Fruit fly (Drosophila melanogaster) whole organism, embryonic: ENCODE measurements around the gene LpR2.

ENCODE experiments used
- Ada2b ChIP-seq: fragments of 200-800 bp; sonication (Bioruptor generic); IDR thresholded peaks from 2 replicates; pipeline ENCODE4 v1.3.6; 2022; ENCODE audit warnings: missing biosample characterization, missing genetic modification characterization
- Atf-2 ChIP-seq: fragments of 200-800 bp; sonication (Bioruptor generic); optimal IDR thresholded peaks from 2 replicates; lab custom pipeline; 2016; ENCODE audit warnings: missing biosample characterization, missing genetic modification characterization
- Atf3 ChIP-seq: fragments of 200-800 bp; sonication (Bioruptor generic); optimal IDR thresholded peaks from 3 replicates; lab custom pipeline; 2016; ENCODE audit warnings: missing biosample characterization, missing genetic modification characterization
- BEAF-32 ChIP-seq: fragments of 200-800 bp; sonication (Bioruptor generic); optimal IDR thresholded peaks from 3 replicates; lab custom pipeline; 2017; ENCODE audit warnings: missing biosample characterization, missing genetic modification characterization, mild to moderate bottlenecking, moderate library complexity, missing genetic modification reagents
- CG10147 ChIP-seq: fragments of 200-800 bp; sonication (Bioruptor generic); optimal IDR thresholded peaks from 2 replicates; lab custom pipeline; 2019; ENCODE audit warnings: missing biosample characterization, mild to moderate bottlenecking, missing genetic modification characterization, moderate library complexity
- CG10274 ChIP-seq: fragments of 200-800 bp; sonication (Bioruptor generic); optimal IDR thresholded peaks from 3 replicates; lab custom pipeline; 2017; ENCODE audit warnings: missing biosample characterization, mild to moderate bottlenecking, missing genetic modification characterization
- CG10366 ChIP-seq: fragments of 200-800 bp; sonication (Bioruptor generic); IDR thresholded peaks from 2 replicates; pipeline ENCODE4 v1.3.6; 2022; ENCODE audit warnings: missing biosample characterization, missing genetic modification characterization
- CG11696 ChIP-seq: fragments of 200-800 bp; sonication (Bioruptor generic); IDR thresholded peaks from 2 replicates; pipeline ENCODE4 v1.3.6; 2022; ENCODE audit warnings: missing biosample characterization, missing genetic modification characterization
- CG12219 ChIP-seq: fragments of 200-800 bp; sonication (Bioruptor generic); optimal IDR thresholded peaks from 3 replicates; lab custom pipeline; 2018; ENCODE audit warnings: missing biosample characterization, mild to moderate bottlenecking, missing genetic modification characterization
- CG12391 ChIP-seq: fragments of 200-800 bp; sonication (Bioruptor generic); optimal IDR thresholded peaks from 3 replicates; lab custom pipeline; 2018; ENCODE audit warnings: missing biosample characterization, mild to moderate bottlenecking, missing genetic modification characterization, moderate library complexity
- CG17328 ChIP-seq: fragments of 200-800 bp; sonication (Bioruptor generic); IDR thresholded peaks from 2 replicates; pipeline ENCODE4 v1.3.6; 2022; ENCODE audit warnings: missing biosample characterization, missing genetic modification characterization
- CG17802 ChIP-seq: fragments of 200-800 bp; sonication (Bioruptor generic); optimal IDR thresholded peaks from 2 replicates; lab custom pipeline; 2018; ENCODE audit warnings: missing biosample characterization, mild to moderate bottlenecking, missing genetic modification characterization, moderate library complexity
- CG3163 ChIP-seq: fragments of 200-800 bp; sonication (Bioruptor generic); optimal IDR thresholded peaks from 3 replicates; lab custom pipeline; 2016; ENCODE audit warnings: missing biosample characterization, missing genetic modification characterization
- CG4617 ChIP-seq: fragments of 200-800 bp; sonication (Bioruptor generic); optimal IDR thresholded peaks from 3 replicates; lab custom pipeline; 2016; ENCODE audit warnings: missing biosample characterization, missing genetic modification characterization, borderline replicate concordance
- CG5180 ChIP-seq: fragments of 200-800 bp; sonication (Bioruptor generic); optimal IDR thresholded peaks from 3 replicates; lab custom pipeline; 2017; ENCODE audit warnings: missing biosample characterization, missing genetic modification characterization, mild to moderate bottlenecking, moderate library complexity, missing genetic modification reagents
- CG6813 ChIP-seq: fragments of 200-800 bp; sonication (Bioruptor generic); optimal IDR thresholded peaks from 2 replicates; lab custom pipeline; 2017; ENCODE audit warnings: missing biosample characterization, missing genetic modification characterization, mild to moderate bottlenecking, moderate library complexity, missing genetic modification reagents
- CG7357 ChIP-seq: fragments of 200-800 bp; sonication (Bioruptor generic); IDR thresholded peaks from 3 replicates; pipeline ENCODE4 v1.3.6; 2022; ENCODE audit warnings: missing biosample characterization, missing genetic modification characterization
- CG7839 ChIP-seq: fragments of 200-800 bp; sonication (Bioruptor generic); optimal IDR thresholded peaks from 3 replicates; lab custom pipeline; 2018; ENCODE audit warnings: missing biosample characterization, mild to moderate bottlenecking, missing genetic modification characterization, moderate library complexity
- CG7987 ChIP-seq: fragments of 200-800 bp; sonication (Bioruptor generic); optimal IDR thresholded peaks from 2 replicates; lab custom pipeline; 2018; ENCODE audit warnings: missing biosample characterization, mild to moderate bottlenecking, missing genetic modification characterization, moderate library complexity
- CG8359 ChIP-seq: fragments of 200-800 bp; sonication (Bioruptor generic); optimal IDR thresholded peaks from 2 replicates; lab custom pipeline; 2017; ENCODE audit warnings: missing biosample characterization, mild to moderate bottlenecking, missing genetic modification characterization, borderline replicate concordance
- CG9437 ChIP-seq: fragments of 200-800 bp; sonication (Bioruptor generic); optimal IDR thresholded peaks from 2 replicates; lab custom pipeline; 2018; ENCODE audit warnings: missing biosample characterization, mild to moderate bottlenecking, missing genetic modification characterization
- CG9727 ChIP-seq: fragments of 200-800 bp; sonication (Bioruptor generic); optimal IDR thresholded peaks from 3 replicates; lab custom pipeline; 2017; ENCODE audit warnings: missing biosample characterization, mild to moderate bottlenecking, missing genetic modification characterization
- CG9817 ChIP-seq: fragments of 200-800 bp; sonication (Bioruptor generic); optimal IDR thresholded peaks from 2 replicates; lab custom pipeline; 2018; ENCODE audit warnings: missing biosample characterization, mild to moderate bottlenecking, missing genetic modification characterization, moderate library complexity
- Fer2 ChIP-seq: fragments of 200-800 bp; sonication (Bioruptor generic); optimal IDR thresholded peaks from 2 replicates; lab custom pipeline; 2018; ENCODE audit warnings: missing biosample characterization, mild to moderate bottlenecking, missing genetic modification characterization, moderate library complexity
- GATAe ChIP-seq: fragments of 200-800 bp; sonication (Bioruptor generic); conservative IDR thresholded peaks from 2 replicates; pipeline ENCODE4 v1.3.6; 2022; ENCODE audit warnings: missing biosample characterization, missing genetic modification characterization
- HLH4C ChIP-seq: fragments of 200-800 bp; sonication (Bioruptor generic); IDR thresholded peaks from 3 replicates; pipeline ENCODE4 v1.3.6; 2022; ENCODE audit warnings: missing biosample characterization, missing genetic modification characterization; ENCODE audit not compliant: partially characterized antibody
- HmgD ChIP-seq: fragments of 200-800 bp; sonication (Bioruptor generic); optimal IDR thresholded peaks from 3 replicates; lab custom pipeline; 2016; ENCODE audit warnings: missing biosample characterization, missing genetic modification characterization
- MESR4 ChIP-seq: fragments of 200-800 bp; sonication (Bioruptor generic); optimal IDR thresholded peaks from 2 replicates; lab custom pipeline; 2018; ENCODE audit warnings: missing biosample characterization, mild to moderate bottlenecking, missing genetic modification characterization, moderate library complexity
- Meics ChIP-seq: fragments of 200-800 bp; sonication (Bioruptor generic); optimal IDR thresholded peaks from 2 replicates; lab custom pipeline; 2017; ENCODE audit warnings: missing biosample characterization, mild to moderate bottlenecking, missing genetic modification characterization
- Ssrp ChIP-seq: fragments of 200-800 bp; sonication (Bioruptor generic); optimal IDR thresholded peaks from 2 replicates; lab custom pipeline; 2018; ENCODE audit warnings: missing biosample characterization, mild to moderate bottlenecking, missing genetic modification characterization, moderate library complexity
- Taf1 ChIP-seq: fragments of 200-800 bp; sonication (Bioruptor generic); IDR thresholded peaks from 2 replicates; pipeline ENCODE4 v1.3.6; 2022; ENCODE audit warnings: missing biosample characterization, missing genetic modification characterization
- Xrp1 ChIP-seq: fragments of 200-800 bp; sonication (Bioruptor generic); IDR thresholded peaks from 2 replicates; pipeline ENCODE4 v1.3.6; 2022; ENCODE audit warnings: missing biosample characterization, missing genetic modification characterization
- aop ChIP-seq: fragments of 200-800 bp; sonication (Bioruptor generic); IDR thresholded peaks from 2 replicates; pipeline ENCODE4 v1.3.6; 2022; ENCODE audit warnings: missing biosample characterization, missing genetic modification characterization
- cwo ChIP-seq: fragments of 200-800 bp; sonication (Bioruptor generic); optimal IDR thresholded peaks from 3 replicates; lab custom pipeline; 2017; ENCODE audit warnings: missing biosample characterization, missing genetic modification characterization, mild to moderate bottlenecking, moderate library complexity, missing genetic modification reagents
- fd64A ChIP-seq: fragments of 200-800 bp; sonication (Bioruptor generic); optimal IDR thresholded peaks from 3 replicates; lab custom pipeline; 2018; ENCODE audit warnings: missing biosample characterization, mild to moderate bottlenecking, missing genetic modification characterization
- fru ChIP-seq: fragments of >200 bp; optimal IDR thresholded peaks from 2 replicates; lab custom pipeline; 2017
- gce ChIP-seq: fragments of 200-800 bp; sonication (Bioruptor generic); IDR thresholded peaks from 3 replicates; pipeline ENCODE4 v1.3.6; 2022; ENCODE audit warnings: missing biosample characterization, missing genetic modification characterization
- gcm ChIP-seq: fragments of 200-800 bp; sonication (Bioruptor generic); optimal IDR thresholded peaks from 2 replicates; lab custom pipeline; 2019; ENCODE audit warnings: missing biosample characterization, mild to moderate bottlenecking, missing genetic modification characterization, moderate library complexity
- gem ChIP-seq: fragments of 200-800 bp; sonication (Bioruptor generic); optimal IDR thresholded peaks from 2 replicates; lab custom pipeline; 2019; ENCODE audit warnings: missing biosample characterization, mild to moderate bottlenecking, missing genetic modification characterization, moderate library complexity
- gro ChIP-seq: fragments of 200-800 bp; sonication (Bioruptor generic); optimal IDR thresholded peaks from 2 replicates; lab custom pipeline; 2016; ENCODE audit warnings: missing biosample characterization, missing genetic modification characterization
- ken ChIP-seq: fragments of 200-800 bp; sonication (Bioruptor generic); IDR thresholded peaks from 3 replicates; pipeline ENCODE4 v1.3.6; 2022; ENCODE audit warnings: missing biosample characterization, missing genetic modification characterization
- oc ChIP-seq: fragments of 200-800 bp; sonication (Bioruptor generic); optimal IDR thresholded peaks from 2 replicates; lab custom pipeline; 2018; ENCODE audit warnings: missing biosample characterization, mild to moderate bottlenecking, missing genetic modification characterization, moderate library complexity
- pnt ChIP-seq: fragments of 200-800 bp; sonication (Bioruptor generic); optimal IDR thresholded peaks from 3 replicates; lab custom pipeline; 2016; ENCODE audit warnings: missing biosample characterization, missing genetic modification characterization
- ranshi ChIP-seq: fragments of 200-800 bp; sonication (Bioruptor generic); IDR thresholded peaks from 2 replicates; pipeline ENCODE4 v1.3.6; 2022; ENCODE audit warnings: missing biosample characterization, missing genetic modification characterization
- rib ChIP-seq: fragments of 200-800 bp; sonication (Bioruptor generic); IDR thresholded peaks from 2 replicates; pipeline ENCODE4 v1.3.6; 2022; ENCODE audit warnings: missing biosample characterization, missing genetic modification characterization
- tin ChIP-seq: fragments of 200-800 bp; sonication (Bioruptor generic); optimal IDR thresholded peaks from 3 replicates; lab custom pipeline; 2016; ENCODE audit warnings: missing biosample characterization, missing genetic modification characterization
- tna ChIP-seq: fragments of 200-800 bp; sonication (Bioruptor generic); IDR thresholded peaks from 2 replicates; pipeline ENCODE4 v1.3.6; 2022; ENCODE audit warnings: missing biosample characterization, missing genetic modification characterization; ENCODE audit not compliant: partially characterized antibody
- tup ChIP-seq: fragments of 200-800 bp; sonication (Bioruptor generic); optimal IDR thresholded peaks from 2 replicates; lab custom pipeline; 2016; ENCODE audit warnings: missing biosample characterization, mild to moderate bottlenecking, missing genetic modification characterization, moderate library complexity
- zf30C ChIP-seq: fragments of 200-800 bp; sonication (Bioruptor generic); optimal IDR thresholded peaks from 3 replicates; lab custom pipeline; 2018; ENCODE audit warnings: missing biosample characterization, mild to moderate bottlenecking, missing genetic modification characterization

The LpR2 gene

DNA sequence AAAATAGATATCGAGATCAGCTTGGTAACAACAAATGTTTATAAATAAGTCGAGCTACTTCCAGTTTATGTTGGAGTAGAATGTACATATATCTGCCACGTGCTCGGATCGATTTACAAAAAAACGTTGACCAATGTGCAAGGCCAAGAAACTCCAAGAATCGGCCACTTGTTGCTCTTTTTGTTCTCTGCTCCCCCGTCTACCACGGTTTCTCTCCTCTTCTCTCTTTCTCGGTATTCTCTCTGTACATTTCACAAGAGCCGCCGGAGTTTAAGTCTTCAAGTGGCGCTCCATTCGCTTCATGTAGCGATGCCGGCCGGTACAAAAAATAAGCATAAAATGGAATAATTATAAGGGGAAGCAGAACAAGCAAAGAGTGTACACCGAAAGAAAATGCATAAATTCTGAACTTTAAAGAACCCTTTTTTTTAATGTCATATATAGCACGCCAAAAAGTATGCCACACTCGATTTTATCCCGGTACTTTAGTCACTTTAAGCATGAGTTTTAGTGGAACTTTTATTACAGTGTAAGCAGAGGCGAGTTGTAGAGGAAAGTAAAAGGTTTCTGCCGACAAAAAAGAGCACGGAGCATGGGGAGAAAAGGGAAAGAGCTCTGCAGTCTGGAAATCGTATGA, 2.4 kb downstream of the LpR2 start (continued):
- peak; percentile 82 for TF ChIP-seq CG9437 (GFP tag; lab: Kevin White, UChicago)
- TF ChIP-seq pnt (GFP tag; lab: Kevin White, UChicago) = peak; percentile 97
- TF ChIP-seq CG10366 (GFP tag; lab: Robert Waterston, UW) = peak; percentile 89
- TF ChIP-seq rib = no peak
- TF ChIP-seq tin (GFP tag; lab: Kevin White, UChicago) = peak; percentile 95
- no peak for TF ChIP-seq gcm (GFP tag; lab: Kevin White, UChicago)
- TF ChIP-seq Atf-2 (GFP tag; lab: Kevin White, UChicago) = peak; percentile 88
- TF ChIP-seq ranshi (GFP tag; lab: Robert Waterston, UW) = peak; percentile 92
- peak; percentile 95 for TF ChIP-seq oc (tag; lab: Kevin White, UChicago)
- peak; percentile 97 for TF ChIP-seq ken
- no peak for TF ChIP-seq HLH4C (GFP tag; lab: Robert Waterston, UW)
- peak; percentile 92 for TF ChIP-seq Ada2b (GFP tag; lab: Robert Waterston, UW)
- no peak for TF ChIP-seq MESR4 (GFP tag; lab: Kevin White, UChicago)
- TF ChIP-seq gem (tag; lab: Kevin White, UChicago) = peak; percentile 96
- peak; percentile 44 for TF ChIP-seq Fer2 (tag; lab: Kevin White, UChicago)
- TF ChIP-seq Taf1 (GFP tag; lab: Robert Waterston, UW) = no peak
- peak; percentile 83 for TF ChIP-seq CG9817 (tag; lab: Kevin White, UChicago)
- peak; percentile 70 for TF ChIP-seq cwo
- peak; percentile 92 for TF ChIP-seq CG12391 (tag; lab: Kevin White, UChicago)
- TF ChIP-seq Ssrp (tag; lab: Kevin White, UChicago) = peak; percentile 94
- peak; percentile 92 for TF ChIP-seq CG3163 (GFP tag; lab: Kevin White, UChicago)
- TF ChIP-seq CG7987 (GFP tag; lab: Kevin White, UChicago) = peak; percentile 85
- TF ChIP-seq BEAF-32 = no peak
- TF ChIP-seq CG7357 = peak; percentile 82
- peak; percentile 78 for TF ChIP-seq CG11696 (GFP tag; lab: Robert Waterston, UW)
- TF ChIP-seq Atf3 (GFP tag; lab: Kevin White, UChicago) = peak; percentile 93
- TF ChIP-seq GATAe = no peak
- TF ChIP-seq CG7839 (tag; lab: Kevin White, UChicago) = peak; percentile 95
- TF ChIP-seq zf30C (GFP tag; lab: Kevin White, UChicago) = peak; percentile 58
- TF ChIP-seq HmgD (GFP tag; lab: Kevin White, UChicago) = peak; percentile 89
- TF ChIP-seq CG9727 (GFP tag; lab: Kevin White, UChicago) = peak; percentile 80
- no peak for TF ChIP-seq fru (lab: Kevin White, UChicago)
- peak; percentile 89 for TF ChIP-seq gro
- peak; percentile 93 for TF ChIP-seq fd64A (GFP tag; lab: Kevin White, UChicago)
- TF ChIP-seq tna = no peak
- peak; percentile 92 for TF ChIP-seq aop (GFP tag; lab: Robert Waterston, UW)
- peak; percentile 92 for TF ChIP-seq CG17802 (tag; lab: Kevin White, UChicago)
- peak; percentile 77 for TF ChIP-seq CG10147 (GFP tag; lab: Kevin White, UChicago)
- peak; percentile 69 for TF ChIP-seq CG5180
- TF ChIP-seq tup = peak; percentile 69
- TF ChIP-seq CG8359 (GFP tag; lab: Kevin White, UChicago) = peak; percentile 90
- peak; percentile 59 for TF ChIP-seq CG10274 (GFP tag; lab: Kevin White, UChicago)
- TF ChIP-seq CG12219 = peak; percentile 86
- peak; percentile 94 for TF ChIP-seq CG17328 (GFP tag; lab: Robert Waterston, UW)
- TF ChIP-seq gce (GFP tag; lab: Robert Waterston, UW) = peak; percentile 91
- TF ChIP-seq CG6813 (GFP tag; lab: Kevin White, UChicago) = peak; percentile 82
- TF ChIP-seq Meics (GFP tag; lab: Kevin White, UChicago) = peak; percentile 81
- TF ChIP-seq CG4617 = peak; percentile 66
- peak; percentile 94 for TF ChIP-seq Xrp1
